Worm (Caenorhabditis elegans) whole organism, L1 larva: ENCODE measurements around the gene rpl-21.

ENCODE experiments used
- C04F5.9 ChIP-seq: sonication (generic microtip); optimal IDR thresholded peaks from 2 replicates; lab custom pipeline; 2016; ENCODE audit warnings: missing genetic modification characterization, missing compliant biosample characterization
- C16A3.4 ChIP-seq: fragments of 150-350 bp; optimal IDR thresholded peaks from 2 replicates; lab custom pipeline; 2014; ENCODE audit warnings: missing biosample characterization, missing genetic modification characterization
- C34B4.2 ChIP-seq: sonication (generic microtip); optimal IDR thresholded peaks from 2 replicates; lab custom pipeline; 2017; ENCODE audit warnings: mild to moderate bottlenecking, missing genetic modification characterization, missing compliant biosample characterization
- F16B12.6 ChIP-seq: fragments of 150-350 bp; optimal IDR thresholded peaks from 2 replicates; lab custom pipeline; 2014; ENCODE audit warnings: missing biosample characterization, missing genetic modification characterization
- Y116A8C.19 ChIP-seq: sonication (generic microtip); optimal IDR thresholded peaks from 2 replicates; lab custom pipeline; 2016; ENCODE audit warnings: missing compliant biosample characterization, missing genetic modification characterization, borderline replicate concordance
- alr-1 ChIP-seq: fragments of 200-800 bp; sonication (Bioruptor generic); optimal IDR thresholded peaks from 2 replicates; lab custom pipeline; 2018; ENCODE audit warnings: borderline replicate concordance, mild to moderate bottlenecking, missing genetic modification characterization, missing compliant biosample characterization
- aly-2 ChIP-seq: fragments of 150-350 bp; optimal IDR thresholded peaks from 2 replicates; lab custom pipeline; 2014; ENCODE audit warnings: missing biosample characterization, missing genetic modification characterization
- ama-1 ChIP-seq: fragments of 150-350 bp; optimal IDR thresholded peaks from 2 replicates; lab custom pipeline; 2014
- blmp-1 ChIP-seq: fragments of 150-350 bp; optimal IDR thresholded peaks from 2 replicates; lab custom pipeline; 2014; ENCODE audit warnings: missing biosample characterization, missing genetic modification characterization
- ceh-63 ChIP-seq: fragments of 200-800 bp; sonication (Bioruptor generic); optimal IDR thresholded peaks from 2 replicates; lab custom pipeline; 2018; ENCODE audit warnings: mild to moderate bottlenecking, missing genetic modification characterization, missing compliant biosample characterization
- ceh-8 ChIP-seq: fragments of 200-800 bp; sonication (Bioruptor generic); optimal IDR thresholded peaks from 2 replicates; lab custom pipeline; 2018; ENCODE audit warnings: mild to moderate bottlenecking, missing genetic modification characterization, moderate library complexity, missing compliant biosample characterization
- ceh-88 ChIP-seq: fragments of 200-800 bp; sonication (Bioruptor generic); IDR thresholded peaks from 2 replicates; pipeline ENCODE4 v1.3.6; 2022; ENCODE audit warnings: missing genetic modification characterization, missing compliant biosample characterization
- ceh-90 ChIP-seq: sonication (generic microtip); optimal IDR thresholded peaks from 2 replicates; lab custom pipeline; 2016; ENCODE audit warnings: missing genetic modification characterization, missing compliant biosample characterization
- ces-1 ChIP-seq: fragments of 150-350 bp; optimal IDR thresholded peaks from 2 replicates; lab custom pipeline; 2014; ENCODE audit warnings: missing biosample characterization, missing genetic modification reagents, missing genetic modification characterization
- efl-1 ChIP-seq, 4 experiments: fragments of 150-350 bp; optimal IDR thresholded peaks in 3 of 4; peaks in 1 of 4; 1 replicate in 1 of 4; 2 replicates in 3 of 4; lab custom pipeline; 2014; ENCODE audit warnings: missing biosample characterization in 2 of 4, missing genetic modification characterization in 2 of 4, missing genetic modification reagents in 2 of 4
- egl-13 ChIP-seq: sonication (generic microtip); optimal IDR thresholded peaks from 2 replicates; lab custom pipeline; 2016; ENCODE audit warnings: missing genotype, missing genetic modification reagents, missing genetic modification characterization, missing compliant biosample characterization
- egl-27 ChIP-seq, 2 experiments: fragments of 150-350 bp in 1 of 2; sonication (generic microtip); optimal IDR thresholded peaks; 3 replicates each; lab custom pipeline; 2017 to 2018; ENCODE audit warnings: missing biosample characterization in 2 of 2, missing genetic modification characterization in 2 of 2, missing genetic modification reagents in 2 of 2
- elt-2 ChIP-seq: sonication (generic microtip); optimal IDR thresholded peaks from 2 replicates; lab custom pipeline; 2016; ENCODE audit warnings: missing genetic modification characterization, mild to moderate bottlenecking, inconsistent platforms, missing compliant biosample characterization, missing genetic modification reagents
- fkh-10 ChIP-seq: sonication (generic microtip); optimal IDR thresholded peaks from 2 replicates; lab custom pipeline; 2017; ENCODE audit warnings: missing biosample characterization, missing genetic modification reagents, missing genetic modification characterization
- fkh-4 ChIP-seq: sonication (generic microtip); optimal IDR thresholded peaks from 2 replicates; lab custom pipeline; 2016; ENCODE audit warnings: missing compliant biosample characterization, missing genetic modification characterization, borderline replicate concordance
- grh-1 ChIP-seq: fragments of 200-800 bp; sonication (Bioruptor generic); IDR thresholded peaks from 2 replicates; pipeline ENCODE4 v1.3.6; 2022; ENCODE audit warnings: missing genetic modification reagents, missing genetic modification characterization, missing compliant biosample characterization
- hlh-17 ChIP-seq: fragments of 200-800 bp; sonication (Bioruptor generic); optimal IDR thresholded peaks from 2 replicates; lab custom pipeline; 2018; ENCODE audit warnings: missing genetic modification characterization, mild to moderate bottlenecking, missing compliant biosample characterization, moderate library complexity, borderline replicate concordance
- hlh-4 ChIP-seq: sonication (generic microtip); optimal IDR thresholded peaks from 2 replicates; lab custom pipeline; 2016; ENCODE audit warnings: mild to moderate bottlenecking, missing genetic modification characterization, missing compliant biosample characterization
- irx-1 ChIP-seq: sonication (generic microtip); optimal IDR thresholded peaks from 2 replicates; lab custom pipeline; 2016; ENCODE audit warnings: missing genetic modification characterization, missing compliant biosample characterization
- lin-14 ChIP-seq: fragments of 200-800 bp; sonication (Bioruptor generic); optimal IDR thresholded peaks from 2 replicates; lab custom pipeline; 2018; ENCODE audit warnings: mild to moderate bottlenecking, missing genetic modification characterization, moderate library complexity, missing compliant biosample characterization
- lin-35 ChIP-seq, 2 experiments: fragments of 150-350 bp; optimal IDR thresholded peaks; 2 replicates each; lab custom pipeline; 2014; ENCODE audit warnings: missing biosample characterization in 2 of 2, missing genetic modification characterization in 2 of 2, missing genetic modification reagents in 2 of 2
- lsy-2 ChIP-seq, 2 experiments: fragments of 150-350 bp; optimal IDR thresholded peaks; 2 replicates each; lab custom pipeline; 2014; ENCODE audit warnings: missing biosample characterization in 2 of 2, missing genetic modification characterization in 2 of 2
- mab-9 ChIP-seq: fragments of 200-800 bp; sonication (Bioruptor generic); IDR thresholded peaks from 2 replicates; pipeline ENCODE4 v1.3.6; 2022; ENCODE audit warnings: missing genetic modification reagents, missing genetic modification characterization, missing compliant biosample characterization
- mdl-1 ChIP-seq, 2 experiments: fragments of 150-350 bp; optimal IDR thresholded peaks; 2 replicates each; lab custom pipeline; 2014 to 2017; ENCODE audit warnings: missing biosample characterization in 2 of 2, missing genetic modification characterization in 2 of 2, inconsistent platforms in 1 of 2
- mef-2 ChIP-seq: fragments of 150-350 bp; optimal IDR thresholded peaks from 2 replicates; lab custom pipeline; 2014; ENCODE audit warnings: missing biosample characterization, missing genetic modification characterization
- mep-1 ChIP-seq: fragments of 150-350 bp; optimal IDR thresholded peaks from 2 replicates; lab custom pipeline; 2014; ENCODE audit warnings: missing biosample characterization, missing genetic modification characterization
- nhr-11 ChIP-seq: fragments of 150-350 bp; optimal IDR thresholded peaks from 2 replicates; lab custom pipeline; 2014; ENCODE audit warnings: missing biosample characterization, missing genetic modification characterization
- nhr-20 ChIP-seq: sonication (generic microtip); optimal IDR thresholded peaks from 2 replicates; lab custom pipeline; 2016; ENCODE audit warnings: mild to moderate bottlenecking, missing genetic modification characterization, missing compliant biosample characterization
- nhr-237 ChIP-seq: fragments of 150-350 bp; optimal IDR thresholded peaks from 2 replicates; lab custom pipeline; 2014; ENCODE audit warnings: missing biosample characterization, missing genetic modification characterization
- nhr-28 ChIP-seq: fragments of 150-350 bp; optimal IDR thresholded peaks from 2 replicates; lab custom pipeline; 2014; ENCODE audit warnings: missing biosample characterization, missing genetic modification characterization
- nhr-71 ChIP-seq: sonication (generic microtip); optimal IDR thresholded peaks from 2 replicates; lab custom pipeline; 2016; ENCODE audit warnings: mild to moderate bottlenecking, missing genetic modification characterization, moderate library complexity, missing compliant biosample characterization
- nhr-90 ChIP-seq: sonication (generic microtip); optimal IDR thresholded peaks from 2 replicates; lab custom pipeline; 2016; ENCODE audit warnings: mild to moderate bottlenecking, missing genetic modification characterization, missing compliant biosample characterization; ENCODE audit not compliant: poor library complexity
- pag-3 ChIP-seq: sonication (generic microtip); optimal IDR thresholded peaks from 2 replicates; lab custom pipeline; 2017; ENCODE audit warnings: missing genetic modification characterization, mild to moderate bottlenecking, missing compliant biosample characterization, antibody characterized with exemption, borderline replicate concordance; ENCODE audit not compliant: insufficient read depth
- pax-3 ChIP-seq: fragments of 200-800 bp; sonication (Bioruptor generic); optimal IDR thresholded peaks from 2 replicates; lab custom pipeline; 2018; ENCODE audit warnings: mild to moderate bottlenecking, missing genetic modification characterization, moderate library complexity, missing compliant biosample characterization
- rnt-1 ChIP-seq: sonication (generic microtip); optimal IDR thresholded peaks from 2 replicates; lab custom pipeline; 2016; ENCODE audit warnings: mild to moderate bottlenecking, missing genetic modification characterization, moderate library complexity, missing compliant biosample characterization
- snpc-4 ChIP-seq: fragments of 150-350 bp; optimal IDR thresholded peaks from 2 replicates; lab custom pipeline; 2014; ENCODE audit warnings: missing biosample characterization, missing genetic modification characterization
- snu-23 ChIP-seq: sonication (generic microtip); optimal IDR thresholded peaks from 2 replicates; lab custom pipeline; 2016; ENCODE audit warnings: missing genetic modification characterization, missing compliant biosample characterization
- sox-4 ChIP-seq: sonication (generic microtip); optimal IDR thresholded peaks from 2 replicates; lab custom pipeline; 2016; ENCODE audit warnings: missing genetic modification characterization, missing compliant biosample characterization
- sup-37 ChIP-seq: fragments of 200-800 bp; sonication (Bioruptor generic); optimal IDR thresholded peaks from 2 replicates; lab custom pipeline; 2018; ENCODE audit warnings: mild to moderate bottlenecking, missing genetic modification characterization, missing compliant biosample characterization
- swsn-7 ChIP-seq: sonication (generic microtip); optimal IDR thresholded peaks from 2 replicates; lab custom pipeline; 2016; ENCODE audit warnings: missing genetic modification characterization, missing compliant biosample characterization
- tbx-2 ChIP-seq: sonication (generic microtip); optimal IDR thresholded peaks from 2 replicates; lab custom pipeline; 2016; ENCODE audit warnings: missing genetic modification characterization, missing compliant biosample characterization
- unc-130 ChIP-seq: fragments of 150-350 bp; optimal IDR thresholded peaks from 2 replicates; lab custom pipeline; 2017; ENCODE audit warnings: missing biosample characterization, missing genetic modification characterization, inconsistent platforms
- unc-62 ChIP-seq: fragments of 150-350 bp; optimal IDR thresholded peaks from 2 replicates; lab custom pipeline; 2014; ENCODE audit warnings: missing biosample characterization, missing genetic modification reagents, missing genetic modification characterization
- unc-86 ChIP-seq: sonication (generic microtip); optimal IDR thresholded peaks from 2 replicates; lab custom pipeline; 2016; ENCODE audit warnings: missing genetic modification characterization, missing compliant biosample characterization
- unc-98 ChIP-seq: fragments of 200-800 bp; sonication (Bioruptor generic); IDR thresholded peaks from 2 replicates; pipeline ENCODE4 v1.3.6; 2022; ENCODE audit warnings: missing genetic modification characterization, missing compliant biosample characterization
- zip-4 ChIP-seq: fragments of 200-800 bp; sonication (Bioruptor generic); optimal IDR thresholded peaks from 2 replicates; lab custom pipeline; 2018; ENCODE audit warnings: mild to moderate bottlenecking, missing genetic modification characterization, moderate library complexity, missing compliant biosample characterization
- ztf-11 ChIP-seq, 2 experiments: sonication (generic microtip); optimal IDR thresholded peaks; 2 replicates each; lab custom pipeline; 2016 to 2017; ENCODE audit warnings: missing genetic modification characterization in 2 of 2, missing biosample characterization in 1 of 2, missing compliant biosample characterization in 1 of 2
- ztf-4 ChIP-seq: fragments of 150-350 bp; optimal IDR thresholded peaks from 2 replicates; lab custom pipeline; 2014; ENCODE audit warnings: missing biosample characterization, missing genetic modification characterization

The rpl-21 gene

ce11 chrIII:8106476-8106875, 23.6 kb downstream of the rpl-21 start:
- TF ChIP-seq grh-1 (no peak), hlh-17 (no peak), alr-1 (tag; lab: Kevin White, UChicago) (no peak), unc-98 (GFP tag; lab: Robert Waterston, UW) (no peak), lin-14 (peak; percentile 52), C34B4.2 (tag; lab: Kevin White, UChicago) (no peak), C16A3.4 (peak; percentile 39), C04F5.9 (no peak), ceh-88 (GFP tag; lab: Robert Waterston, UW) (no peak), pag-3 (tag; lab: Kevin White, UChicago) (no peak), zip-4 (no peak), unc-130 (tag; lab: Kevin White, UChicago) (no peak), unc-86 (peak; percentile 18), sox-4 (tag; lab: Kevin White, UChicago) (no peak), swsn-7 (peak; percentile 64), mdl-1 (tag; optimal IDR thresholded peaks at IDR 0.05; lab: Kevin White, UChicago) (peak in 1 of 2 experiments; percentile 47), sup-37 (GFP tag; lab: Kevin White, UChicago) (no peak), tbx-2 (tag; lab: Kevin White, UChicago) (peak; percentile 23), egl-27 (tag; optimal IDR thresholded peaks at IDR 0.05; lab: Kevin White, UChicago) (no peak), nhr-28 (no peak), mef-2 (tag; lab: Kevin White, UChicago) (no peak), ces-1 (GFP tag; lab: Kevin White, UChicago) (no peak), fkh-4 (tag; lab: Kevin White, UChicago) (no peak), snu-23 (GFP tag; lab: Kevin White, UChicago) (peak; percentile 67), ceh-8 (GFP tag; lab: Kevin White, UChicago) (no peak), irx-1 (no peak), ztf-4 (tag; lab: Kevin White, UChicago) (no peak), egl-13 (tag; lab: Kevin White, UChicago) (no peak), nhr-90 (tag; lab: Kevin White, UChicago) (no peak), lsy-2 (tag; optimal IDR thresholded peaks at IDR 0.05; lab: Kevin White, UChicago) (peak; percentile 52 to 68), F16B12.6 (tag; lab: Kevin White, UChicago) (no peak), elt-2 (tag; lab: Kevin White, UChicago) (no peak), hlh-4 (no peak), ama-1 (no peak), ceh-63 (GFP tag; lab: Kevin White, UChicago) (no peak), efl-1 (optimal IDR thresholded peaks at IDR 0.05; lab: Kevin White, UChicago) (peak; percentile 36 to 51), efl-1 (GFP tag; optimal IDR thresholded peaks at IDR 0.05 in 1 of 2; lab: Kevin White, UChicago) (peak; percentile 37 to 95), unc-62 (GFP tag; lab: Kevin White, UChicago) (no peak), blmp-1 (no peak), nhr-11 (no peak), mep-1 (tag; lab: Kevin White, UChicago) (peak; percentile 49), mab-9 (GFP tag; lab: Robert Waterston, UW) (no peak), lin-35 (GFP tag; optimal IDR thresholded peaks at IDR 0.05; lab: Kevin White, UChicago) (peak; percentile 60 to 64), nhr-20 (tag; lab: Kevin White, UChicago) (peak; percentile 51), nhr-71 (tag; lab: Kevin White, UChicago) (peak; percentile 62), ztf-11 (tag; optimal IDR thresholded peaks at IDR 0.05; lab: Kevin White, UChicago) (no peak), nhr-237 (tag; lab: Kevin White, UChicago) (no peak), rnt-1 (tag; lab: Kevin White, UChicago) (peak; percentile 61), ceh-90 (no peak), pax-3 (no peak), aly-2 (no peak), Y116A8C.19 (no peak), fkh-10 (GFP tag; lab: Kevin White, UChicago) (peak; percentile 23), snpc-4 (tag; lab: Kevin White, UChicago) (no peak)
